Fruit fly (Drosophila melanogaster): ENCODE data around the gene Bhmt.

The Bhmt gene

DNA sequence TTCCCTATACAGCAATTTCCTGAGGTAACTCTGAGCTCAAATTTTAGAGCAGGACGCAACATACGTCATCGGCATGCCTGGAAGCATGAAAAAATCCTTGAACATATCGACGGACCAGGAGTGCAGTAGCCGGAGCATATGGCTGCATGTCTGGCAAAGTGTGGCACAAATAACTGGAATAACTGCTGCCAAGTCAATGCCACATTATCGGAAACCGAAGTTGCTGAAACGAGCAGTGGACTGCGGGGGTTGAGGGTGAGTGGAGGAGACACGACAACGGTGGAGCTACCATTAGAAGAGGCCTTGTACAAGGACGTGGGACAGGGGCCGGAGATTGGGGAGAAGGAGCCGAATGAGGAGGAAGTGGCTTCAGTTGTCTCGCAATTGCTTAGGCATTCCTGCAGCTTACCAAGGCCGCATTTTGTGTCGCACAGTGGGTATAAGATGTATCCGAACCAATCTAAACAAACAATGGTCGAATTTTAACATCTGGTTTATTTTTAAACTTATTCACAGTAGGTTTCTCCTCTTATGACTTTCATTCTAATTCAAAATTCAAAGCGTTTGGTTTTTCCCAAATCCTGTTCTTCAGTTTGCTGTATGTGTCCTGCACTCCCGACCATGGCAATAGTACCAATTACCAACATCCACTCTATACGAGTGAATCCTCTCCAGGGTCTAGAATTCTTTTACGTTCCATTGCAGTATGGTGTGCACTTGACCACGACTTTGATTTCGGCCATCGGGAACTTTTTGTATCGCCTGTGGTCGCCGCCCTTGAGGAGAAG lies 11.2 kb downstream of the Bhmt start, which contains the start of gene CG46304:
TSS of gene CG46304 (plus strand) at position 541 of the 788 bp plus-strand sequence.
- TF ChIP-seq dmrt93B (GFP tag; optimal IDR thresholded peaks at IDR 0.05) = peak; percentile 30
- TF ChIP-seq ey (GFP tag; optimal IDR thresholded peaks at IDR 0.05) = peak; percentile 24
- peak in 1 of 2 experiments; percentile 50 for TF ChIP-seq dl (GFP tag; optimal IDR thresholded peaks at IDR 0.05; ENCODE audit: insufficient read depth in 1 of 2, partially characterized antibody in 2 of 2)
- peak; percentile 52 for TF ChIP-seq HLH106 (tag; optimal IDR thresholded peaks at IDR 0.05)
- no peak for TF ChIP-seq tai (GFP tag; optimal IDR thresholded peaks at IDR 0.05)
- peak; percentile 40 for TF ChIP-seq woc (GFP tag; optimal IDR thresholded peaks at IDR 0.05)
- no peak for TF ChIP-seq N (GFP tag; optimal IDR thresholded peaks at IDR 0.05)
- TF ChIP-seq h (GFP tag; optimal IDR thresholded peaks at IDR 0.05) = peak; percentile 16
- TF ChIP-seq Dif (GFP tag; optimal IDR thresholded peaks at IDR 0.05; ENCODE audit: partially characterized antibody) = peak; percentile 16
- TF ChIP-seq sv (GFP tag; optimal IDR thresholded peaks at IDR 0.05) = no peak
- peak; percentile 30 for TF ChIP-seq Sp1 (GFP tag; optimal IDR thresholded peaks at IDR 0.05)
- TF ChIP-seq psq (GFP tag; optimal IDR thresholded peaks at IDR 0.05) = peak; percentile 42

dm6 chr2L:18944175-18945012 lies 12.7 kb downstream of the Bhmt start:
- no peak for TF ChIP-seq CG9705 (GFP tag; optimal IDR thresholded peaks at IDR 0.05)
- TF ChIP-seq br (GFP tag; optimal IDR thresholded peaks at IDR 0.05) = peak; percentile 62
- no peak for TF ChIP-seq jim (GFP tag; optimal IDR thresholded peaks at IDR 0.05)
- TF ChIP-seq psq (GFP tag; optimal IDR thresholded peaks at IDR 0.05) = peak; percentile 48
- TF ChIP-seq rgr (GFP tag; optimal IDR thresholded peaks at IDR 0.05) = no peak
- no peak for TF ChIP-seq HLH106 (tag; optimal IDR thresholded peaks at IDR 0.05)
- peak; percentile 86 for TF ChIP-seq Vsx2 (GFP tag; optimal IDR thresholded peaks at IDR 0.05; ENCODE audit: partially characterized antibody)
- peak; percentile 46 for TF ChIP-seq woc (GFP tag; optimal IDR thresholded peaks at IDR 0.05)
- no peak for TF ChIP-seq N (GFP tag; optimal IDR thresholded peaks at IDR 0.05)
- no peak for TF ChIP-seq tai (GFP tag; optimal IDR thresholded peaks at IDR 0.05)
- TF ChIP-seq sage (GFP tag; optimal IDR thresholded peaks at IDR 0.05) = no peak
- TF ChIP-seq Dfd (GFP tag; optimal IDR thresholded peaks at IDR 0.05) = no peak
- no peak for TF ChIP-seq usp (GFP tag; optimal IDR thresholded peaks at IDR 0.05)
- TF ChIP-seq Hnf4 (GFP tag; optimal IDR thresholded peaks at IDR 0.05) = peak; percentile 50
- TF ChIP-seq fru (GFP tag; optimal IDR thresholded peaks at IDR 0.05) = peak; percentile 18
- TF ChIP-seq Abd-B (GFP tag; optimal IDR thresholded peaks at IDR 0.05) = no peak
- TF ChIP-seq sv (GFP tag; optimal IDR thresholded peaks at IDR 0.05) = no peak
- no peak for TF ChIP-seq Mio (GFP tag; optimal IDR thresholded peaks at IDR 0.05)
- no peak for TF ChIP-seq foxo (GFP tag; optimal IDR thresholded peaks at IDR 0.05)
- no peak for TF ChIP-seq Hr83 (GFP tag; optimal IDR thresholded peaks at IDR 0.05; ENCODE audit: poor library complexity, severe bottlenecking)
- peak; percentile 87 for TF ChIP-seq Dif (GFP tag; optimal IDR thresholded peaks at IDR 0.05; ENCODE audit: partially characterized antibody)
- TF ChIP-seq Rel (GFP tag; optimal IDR thresholded peaks at IDR 0.05) = peak; percentile 45
- peak; percentile 71 for TF ChIP-seq Rel (tag; optimal IDR thresholded peaks at IDR 0.05)
- TF ChIP-seq Jra (GFP tag; optimal IDR thresholded peaks at IDR 0.05) = no peak
- no peak for TF ChIP-seq pan (optimal IDR thresholded peaks at IDR 0.05)
- TF ChIP-seq Myc (optimal IDR thresholded peaks at IDR 0.05) = no peak
- TF ChIP-seq dmrt93B (GFP tag; optimal IDR thresholded peaks at IDR 0.05) = no peak
- peak; percentile 33 for TF ChIP-seq Sp1 (GFP tag; optimal IDR thresholded peaks at IDR 0.05)
- TF ChIP-seq dsf (GFP tag; optimal IDR thresholded peaks at IDR 0.05; ENCODE audit: borderline replicate concordance) = no peak
- TF ChIP-seq dl (GFP tag; optimal IDR thresholded peaks at IDR 0.05; ENCODE audit: insufficient read depth in 1 of 2, partially characterized antibody in 2 of 2) = peak; percentile 70 to 83
- peak; percentile 11 for TF ChIP-seq ey (GFP tag; optimal IDR thresholded peaks at IDR 0.05)
- no peak for TF ChIP-seq Hr78 (GFP tag; optimal IDR thresholded peaks at IDR 0.05)
- peak; percentile 59 for TF ChIP-seq brk (GFP tag; optimal IDR thresholded peaks at IDR 0.05)
- TF ChIP-seq GATAd (GFP tag; optimal IDR thresholded peaks at IDR 0.05) = no peak
- no peak for TF ChIP-seq CG32264 (GFP tag; optimal IDR thresholded peaks at IDR 0.05)
- TF ChIP-seq OdsH (GFP tag; optimal IDR thresholded peaks at IDR 0.05) = no peak
- peak; percentile 90 for TF ChIP-seq CrebA (GFP tag; optimal IDR thresholded peaks at IDR 0.05; ENCODE audit: borderline replicate concordance)
- TF ChIP-seq h (GFP tag; optimal IDR thresholded peaks at IDR 0.05) = peak; percentile 4
- TF ChIP-seq lola (GFP tag; optimal IDR thresholded peaks at IDR 0.05) = no peak

All from whole organism, wandering third instar larva.